Worm (Caenorhabditis elegans) whole organism, midembryonic: ENCODE measurements around the gene comt-3.

Experiments used
- T22C8.4 ChIP-seq: fragments of 200-800 bp; sonication (Bioruptor generic); IDR thresholded peaks from 2 replicates; pipeline ENCODE4 v1.3.6; 2022; ENCODE audit warnings: missing genetic modification characterization, missing compliant biosample characterization
- cog-1 ChIP-seq: sonication (generic microtip); optimal IDR thresholded peaks from 2 replicates; lab custom pipeline; 2016; ENCODE audit warnings: missing genetic modification characterization, missing compliant biosample characterization
- flt-1 ChIP-seq: fragments of 200-800 bp; sonication (Bioruptor generic); IDR thresholded peaks from 2 replicates; pipeline ENCODE4 v1.3.6; 2022; ENCODE audit warnings: missing genetic modification characterization, missing compliant biosample characterization
- klf-2 ChIP-seq: fragments of 200-800 bp; sonication (Bioruptor generic); conservative IDR thresholded peaks from 2 replicates; pipeline ENCODE4 v1.3.6; 2022; ENCODE audit warnings: missing genetic modification reagents, missing genetic modification characterization, missing compliant biosample characterization
- med-1 ChIP-seq: sonication (generic microtip); optimal IDR thresholded peaks from 2 replicates; lab custom pipeline; 2017; ENCODE audit warnings: missing genetic modification characterization, mild to moderate bottlenecking, missing compliant biosample characterization, antibody characterized with exemption, missing genetic modification reagents; ENCODE audit not compliant: insufficient read depth
- ref-1 ChIP-seq: fragments of 200-800 bp; sonication (Bioruptor generic); conservative IDR thresholded peaks from 2 replicates; pipeline ENCODE4 v1.3.6; 2022; ENCODE audit warnings: missing genetic modification reagents, missing genetic modification characterization, missing compliant biosample characterization
- tab-1 ChIP-seq: fragments of 200-800 bp; sonication (Bioruptor generic); IDR thresholded peaks from 2 replicates; pipeline ENCODE4 v1.3.6; 2022; ENCODE audit warnings: missing genetic modification characterization, missing compliant biosample characterization
- ztf-23 ChIP-seq: fragments of 200-800 bp; sonication (Bioruptor generic); IDR thresholded peaks from 2 replicates; pipeline ENCODE4 v1.3.6; 2022; ENCODE audit warnings: missing genetic modification reagents, missing genetic modification characterization, missing compliant biosample characterization
- ztf-29 ChIP-seq: fragments of 200-800 bp; sonication (Bioruptor generic); IDR thresholded peaks from 2 replicates; pipeline ENCODE4 v1.3.6; 2022; ENCODE audit warnings: missing genetic modification reagents, missing genetic modification characterization, missing compliant biosample characterization

ce11 chrV:2054254-2054653 is 3.1 kb upstream of the comt-3 start:
- no peak for TF ChIP-seq ztf-23 (GFP tag; lab: Robert Waterston, UW)
- no peak for TF ChIP-seq flt-1 (GFP tag; lab: Robert Waterston, UW)
- TF ChIP-seq cog-1 (tag; lab: Kevin White, UChicago), result no peak
- no peak for TF ChIP-seq med-1
- TF ChIP-seq ref-1 (GFP tag; lab: Robert Waterston, UW), result no peak
- no peak for TF ChIP-seq ztf-29 (GFP tag; lab: Robert Waterston, UW)
- TF ChIP-seq T22C8.4 (GFP tag; lab: Robert Waterston, UW), result no peak
- no peak for TF ChIP-seq klf-2
- TF ChIP-seq tab-1 (GFP tag; lab: Robert Waterston, UW), result no peak
